Fruit fly (Drosophila melanogaster): ENCODE measurements around the gene Ggamma30A.

The Ggamma30A gene

DNA sequence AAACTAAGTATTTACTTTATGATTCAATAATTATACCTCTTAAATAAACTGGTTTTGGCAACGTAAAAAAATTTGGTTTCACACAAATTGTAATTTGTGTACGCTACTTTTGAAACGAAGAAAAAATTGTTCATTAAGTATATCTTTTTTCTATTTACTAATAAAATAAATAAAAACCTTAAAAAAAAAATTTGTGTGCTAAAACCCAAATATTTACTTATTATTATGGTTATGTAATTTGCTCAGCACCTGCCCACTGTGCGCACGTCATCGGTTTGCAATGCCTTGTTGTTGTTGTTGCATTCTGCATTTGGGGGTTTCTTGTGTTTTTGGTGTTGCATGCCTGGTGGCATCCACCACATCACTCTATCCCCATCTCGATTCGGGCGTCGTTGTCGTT, 49.2 kb upstream of the Ggamma30A start (continued):
- TF ChIP-seq repo (GFP tag; optimal IDR thresholded peaks at IDR 0.05) (no peak), gce (GFP tag; IDR thresholded peaks at IDR 0.05) (no peak), Usf (GFP tag; optimal IDR thresholded peaks at IDR 0.05) (no peak), toy (GFP tag; IDR thresholded peaks at IDR 0.05) (no peak), CG10959 (GFP tag; IDR thresholded peaks at IDR 0.05) (no peak), NC2α (GFP tag; optimal IDR thresholded peaks at IDR 0.05) (no peak), kni (GFP tag; optimal IDR thresholded peaks at IDR 0.05) (no peak), trh (GFP tag; optimal IDR thresholded peaks at IDR 0.05) (no peak), ATbp (GFP tag; optimal IDR thresholded peaks at IDR 0.05) (peak; percentile 72), CG11456 (GFP tag; IDR thresholded peaks at IDR 0.05) (no peak), CG2129 (GFP tag; IDR thresholded peaks at IDR 0.05; ENCODE audit: partially characterized antibody) (no peak), peb (GFP tag; IDR thresholded peaks at IDR 0.05) (no peak), CG12391 (tag; optimal IDR thresholded peaks at IDR 0.05) (peak; percentile 57), Dek (tag; optimal IDR thresholded peaks at IDR 0.05) (no peak), CkIIα-i1 (GFP tag; IDR thresholded peaks at IDR 0.05) (no peak), CG33213 (GFP tag; optimal IDR thresholded peaks at IDR 0.05) (no peak), CG12104 (GFP tag; optimal IDR thresholded peaks at IDR 0.05) (no peak), GATAe (GFP tag; conservative IDR thresholded peaks at IDR 0.05) (no peak), CG17612 (GFP tag; IDR thresholded peaks at IDR 0.05) (no peak), Med (GFP tag) (peak; percentile 12), dmrt11E (tag; optimal IDR thresholded peaks at IDR 0.05) (peak; percentile 6), Nf-YB (GFP tag; optimal IDR thresholded peaks at IDR 0.05) (no peak), ERR (GFP tag; optimal IDR thresholded peaks at IDR 0.05) (no peak), NK7.1 (GFP tag; optimal IDR thresholded peaks at IDR 0.05) (no peak), D19B (GFP tag; optimal IDR thresholded peaks at IDR 0.05) (no peak), CG14441 (GFP tag; IDR thresholded peaks at IDR 0.05) (peak; percentile 50; the same call in 1 of the 2 replicates), lilli (GFP tag; optimal IDR thresholded peaks at IDR 0.05) (no peak), Doc2 (GFP tag; IDR thresholded peaks at IDR 0.05) (no peak), CG7372 (GFP tag; IDR thresholded peaks at IDR 0.05) (no peak), pnt (GFP tag; optimal IDR thresholded peaks at IDR 0.05) (no peak), MESR4 (GFP tag; optimal IDR thresholded peaks at IDR 0.05) (no peak), jing (GFP tag; optimal IDR thresholded peaks at IDR 0.05) (no peak), Hey (tag; optimal IDR thresholded peaks at IDR 0.05) (no peak), Doc3 (GFP tag; IDR thresholded peaks at IDR 0.05; ENCODE audit: partially characterized antibody) (no peak), Sin3A (optimal IDR thresholded peaks at IDR 0.05) (no peak), crp (GFP tag; optimal IDR thresholded peaks at IDR 0.05) (no peak), CG7963 (GFP tag; IDR thresholded peaks at IDR 0.05; ENCODE audit: partially characterized antibody) (no peak), ken (GFP tag; IDR thresholded peaks at IDR 0.05) (peak; percentile 20; the same call in 1 of the 3 replicates), CG3281 (GFP tag; optimal IDR thresholded peaks at IDR 0.05) (no peak), CG2712 (tag; optimal IDR thresholded peaks at IDR 0.05) (peak; percentile 69), D19A (tag; optimal IDR thresholded peaks at IDR 0.05) (peak; percentile 33), CG11247 (GFP tag; IDR thresholded peaks at IDR 0.05) (no peak), Ets97D (GFP tag; optimal IDR thresholded peaks at IDR 0.05) (no peak), Atf-2 (GFP tag; optimal IDR thresholded peaks at IDR 0.05) (no peak), wor (GFP tag; IDR thresholded peaks at IDR 0.05) (peak; percentile 24; the same call in 1 of the 2 replicates), CG9932 (GFP tag; IDR thresholded peaks at IDR 0.05) (no peak), CG30431 (GFP tag; optimal IDR thresholded peaks at IDR 0.05) (peak; percentile 7), slp2 (GFP tag; optimal IDR thresholded peaks at IDR 0.05) (no peak), CG9215 (GFP tag; IDR thresholded peaks at IDR 0.05) (no peak), CG2120 (GFP tag; optimal IDR thresholded peaks at IDR 0.05) (no peak), CG15514 (GFP tag; optimal IDR thresholded peaks at IDR 0.05) (no peak), seq (GFP tag; IDR thresholded peaks at IDR 0.05) (no peak), CG18619 (GFP tag; optimal IDR thresholded peaks at IDR 0.05) (peak; percentile 4)
